Worm (Caenorhabditis elegans) whole organism, L2 larva: ENCODE measurements around the gene pitr-4.

Experiments used
- C34F6.9 ChIP-seq: fragments of 150-350 bp; optimal IDR thresholded peaks from 2 replicates; lab custom pipeline; 2014; ENCODE audit warnings: missing biosample characterization, missing genetic modification characterization
- ZK546.5 ChIP-seq: sonication (generic microtip); optimal IDR thresholded peaks from 2 replicates; lab custom pipeline; 2017; ENCODE audit warnings: missing biosample characterization, missing genetic modification characterization
- crh-2 ChIP-seq: sonication (generic microtip); optimal IDR thresholded peaks from 2 replicates; lab custom pipeline; 2017; ENCODE audit warnings: missing biosample characterization, missing genetic modification characterization
- egl-27 ChIP-seq: sonication (generic microtip); optimal IDR thresholded peaks from 3 replicates; lab custom pipeline; 2017; ENCODE audit warnings: missing biosample characterization, missing genetic modification reagents, missing genetic modification characterization
- elt-1 ChIP-seq: fragments of 150-350 bp; optimal IDR thresholded peaks from 2 replicates; lab custom pipeline; 2014; ENCODE audit warnings: missing biosample characterization, missing genetic modification characterization
- gmeb-1 ChIP-seq: fragments of 150-350 bp; optimal IDR thresholded peaks from 2 replicates; lab custom pipeline; 2014; ENCODE audit warnings: missing biosample characterization, missing genetic modification characterization
- mdl-1 ChIP-seq, 2 experiments: fragments of 150-350 bp in 1 of 2; sonication (generic microtip) in 1 of 2; optimal IDR thresholded peaks; 2 replicates each; lab custom pipeline; 2017; ENCODE audit warnings: missing biosample characterization in 2 of 2, missing genetic modification characterization in 2 of 2
- nhr-11 ChIP-seq: fragments of 150-350 bp; optimal IDR thresholded peaks from 2 replicates; lab custom pipeline; 2014; ENCODE audit warnings: missing biosample characterization, missing genetic modification characterization
- nhr-12 ChIP-seq: fragments of 150-350 bp; optimal IDR thresholded peaks from 2 replicates; lab custom pipeline; 2014; ENCODE audit warnings: missing biosample characterization, missing genetic modification characterization
- nhr-129 ChIP-seq: fragments of 150-350 bp; optimal IDR thresholded peaks from 2 replicates; lab custom pipeline; 2014; ENCODE audit warnings: missing biosample characterization, missing genetic modification characterization
- sem-4 ChIP-seq: fragments of 150-350 bp; optimal IDR thresholded peaks from 2 replicates; lab custom pipeline; 2014; ENCODE audit warnings: missing biosample characterization, missing genetic modification reagents, missing genetic modification characterization
- unc-62 ChIP-seq: fragments of 150-350 bp; optimal IDR thresholded peaks from 2 replicates; lab custom pipeline; 2014; ENCODE audit warnings: missing biosample characterization, missing genetic modification reagents, missing genetic modification characterization
- ztf-4 ChIP-seq: fragments of 150-350 bp; optimal IDR thresholded peaks from 2 replicates; lab custom pipeline; 2014; ENCODE audit warnings: missing biosample characterization, missing genetic modification characterization

pitr-4 gene

ce11 chrV:9615725-9616124 is 45.7 kb downstream of the pitr-4 start, which contains the start of gene pqn-63:
Gene pqn-63, plus strand, starts transcription at chrV:9616031.
- no peak for TF ChIP-seq nhr-12
- no peak for TF ChIP-seq elt-1 (tag; lab: Kevin White, UChicago)
- no peak for TF ChIP-seq mdl-1 (tag; optimal IDR thresholded peaks at IDR 0.05; lab: Kevin White, UChicago)
- TF ChIP-seq egl-27 (tag; lab: Kevin White, UChicago), result no peak
- no peak for TF ChIP-seq unc-62
- TF ChIP-seq, all 48 proteins: peak for 0

DNA sequence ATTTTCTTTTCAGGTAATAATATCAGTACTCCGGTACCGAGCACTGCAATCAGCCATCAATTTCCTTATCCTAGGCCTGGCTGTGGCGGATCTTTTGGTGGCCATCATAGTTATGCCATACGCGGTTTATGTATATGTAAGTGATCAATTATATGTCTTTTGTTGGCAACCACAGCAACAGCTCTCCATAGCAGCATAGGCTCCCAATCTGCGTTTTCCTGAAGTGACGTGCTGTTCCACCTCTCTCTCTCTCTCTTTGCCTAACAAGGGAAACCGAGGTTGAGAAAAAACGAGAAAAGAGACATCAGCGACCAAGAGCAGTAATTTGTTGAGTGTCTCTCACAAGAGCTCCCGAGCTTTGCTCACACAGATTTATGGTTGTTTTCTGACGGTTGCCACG is 52.2 kb downstream of the pitr-4 start:
- no peak for TF ChIP-seq ztf-4 (tag; lab: Kevin White, UChicago)
- no peak for TF ChIP-seq crh-2
- no peak for TF ChIP-seq nhr-11 (tag; lab: Kevin White, UChicago)
- no peak for TF ChIP-seq C34F6.9
- TF ChIP-seq sem-4 (tag; lab: Kevin White, UChicago), result no peak
- TF ChIP-seq ZK546.5 (tag; lab: Kevin White, UChicago), result no peak
- TF ChIP-seq gmeb-1 (tag; lab: Kevin White, UChicago), result no peak
- TF ChIP-seq nhr-129, result no peak
